Worm (Caenorhabditis elegans) whole organism, L4 larva: ENCODE results near the gene Y66D12A.30.

Source experiments
- duxl-1 ChIP-seq: sonication (generic microtip); optimal IDR thresholded peaks from 2 replicates; lab custom pipeline; 2016; ENCODE audit warnings: mild to moderate bottlenecking, missing genetic modification characterization, moderate library complexity, missing compliant biosample characterization; ENCODE audit not compliant: poor library complexity
- lin-1 ChIP-seq: fragments of 200-800 bp; sonication (Bioruptor generic); IDR thresholded peaks from 2 replicates; pipeline ENCODE4 v1.3.6; 2022; ENCODE audit warnings: missing genetic modification reagents, missing genetic modification characterization, missing compliant biosample characterization
- lin-13 ChIP-seq: fragments of 150-350 bp; optimal IDR thresholded peaks from 2 replicates; lab custom pipeline; 2014; ENCODE audit warnings: missing biosample characterization, missing genetic modification reagents, missing genetic modification characterization
- nhr-111 ChIP-seq: fragments of 200-800 bp; sonication (Bioruptor generic); optimal IDR thresholded peaks from 2 replicates; lab custom pipeline; 2018; ENCODE audit warnings: mild to moderate bottlenecking, missing genetic modification characterization, missing compliant biosample characterization
- nhr-25 ChIP-seq: sonication (generic microtip); optimal IDR thresholded peaks from 2 replicates; lab custom pipeline; 2017; ENCODE audit warnings: missing genetic modification characterization, mild to moderate bottlenecking, missing compliant biosample characterization, antibody characterized with exemption, moderate library complexity, borderline replicate concordance; ENCODE audit not compliant: insufficient read depth
- saeg-2 ChIP-seq: fragments of 200-800 bp; sonication (Bioruptor generic); IDR thresholded peaks from 2 replicates; pipeline ENCODE4 v1.3.6; 2022; ENCODE audit warnings: missing genetic modification reagents, missing genetic modification characterization, missing compliant biosample characterization

ce11 chrIII:11641347-11641746 is 31.7 kb downstream of the Y66D12A.30 start:
- no peak for TF ChIP-seq nhr-25 (tag; lab: Kevin White, UChicago)
- TF ChIP-seq lin-1 (GFP tag; lab: Robert Waterston, UW) = no peak
- TF ChIP-seq lin-13 (GFP tag; lab: Kevin White, UChicago) = no peak
- no peak for TF ChIP-seq saeg-2 (GFP tag; lab: Robert Waterston, UW)
- no peak for TF ChIP-seq duxl-1
- no peak for TF ChIP-seq nhr-111 (GFP tag; lab: Kevin White, UChicago)
